Fruit fly (Drosophila melanogaster) whole organism, prepupa: ENCODE measurements around the gene Pura.
A peak's percentile ranks its signal among the peaks of the same experiment; 100 is the strongest.

Experiments
- Blimp-1 ChIP-seq: fragments of 200-800 bp; sonication (Bioruptor generic); optimal IDR thresholded peaks from 3 replicates; lab custom pipeline; 2017; ENCODE audit warnings: missing biosample characterization, missing genetic modification characterization, mild to moderate bottlenecking, moderate library complexity, missing genetic modification reagents
- CG15336 ChIP-seq: fragments of 200-800 bp; sonication (Bioruptor generic); IDR thresholded peaks from 2 replicates; pipeline ENCODE4 v1.3.6; 2022; ENCODE audit warnings: missing biosample characterization, missing genetic modification characterization
- CG31627 ChIP-seq: fragments of 200-800 bp; sonication (Bioruptor generic); optimal IDR thresholded peaks from 3 replicates; lab custom pipeline; 2016; ENCODE audit warnings: missing biosample characterization, missing genetic modification characterization
- CG32006 ChIP-seq: fragments of 200-800 bp; sonication (Bioruptor generic); optimal IDR thresholded peaks from 3 replicates; lab custom pipeline; 2017; ENCODE audit warnings: missing biosample characterization, mild to moderate bottlenecking, missing genetic modification characterization
- CG34406 ChIP-seq: fragments of 200-800 bp; sonication (Bioruptor generic); optimal IDR thresholded peaks from 3 replicates; lab custom pipeline; 2016; ENCODE audit warnings: missing biosample characterization, missing genetic modification characterization
- CG3919 ChIP-seq: fragments of 200-800 bp; sonication (Bioruptor generic); optimal IDR thresholded peaks from 3 replicates; lab custom pipeline; 2016; ENCODE audit warnings: missing biosample characterization, missing genetic modification characterization
- CG4318 ChIP-seq: fragments of 200-800 bp; sonication (Bioruptor generic); optimal IDR thresholded peaks from 3 replicates; lab custom pipeline; 2017; ENCODE audit warnings: missing biosample characterization, mild to moderate bottlenecking, missing genetic modification characterization
- CG6163 ChIP-seq: fragments of 200-800 bp; sonication (Bioruptor generic); IDR thresholded peaks from 3 replicates; pipeline ENCODE4 v1.3.6; 2022; ENCODE audit warnings: missing biosample characterization, missing genetic modification characterization
- CG6276 ChIP-seq: fragments of 200-800 bp; sonication (Bioruptor generic); optimal IDR thresholded peaks from 2 replicates; lab custom pipeline; 2017; ENCODE audit warnings: missing biosample characterization, mild to moderate bottlenecking, missing genetic modification characterization
- CG6808 ChIP-seq: fragments of 200-800 bp; sonication (Bioruptor generic); optimal IDR thresholded peaks from 3 replicates; lab custom pipeline; 2017; ENCODE audit warnings: missing biosample characterization, missing genetic modification characterization, mild to moderate bottlenecking, moderate library complexity, missing genetic modification reagents
- CG6854 ChIP-seq: fragments of 200-800 bp; sonication (Bioruptor generic); optimal IDR thresholded peaks from 2 replicates; lab custom pipeline; 2017; ENCODE audit warnings: missing biosample characterization, mild to moderate bottlenecking, missing genetic modification characterization
- CG7368 ChIP-seq: fragments of 200-800 bp; sonication (Bioruptor generic); optimal IDR thresholded peaks from 3 replicates; lab custom pipeline; 2016; ENCODE audit warnings: missing biosample characterization, missing genetic modification characterization
- CG8319 ChIP-seq: fragments of 200-800 bp; sonication (Bioruptor generic); optimal IDR thresholded peaks from 3 replicates; lab custom pipeline; 2016; ENCODE audit warnings: missing biosample characterization, missing genetic modification characterization
- CG8632 ChIP-seq: fragments of 200-800 bp; sonication (Bioruptor generic); optimal IDR thresholded peaks from 3 replicates; lab custom pipeline; 2016; ENCODE audit warnings: missing biosample characterization, missing genetic modification characterization
- CG9139 ChIP-seq: fragments of 200-800 bp; sonication (Bioruptor generic); optimal IDR thresholded peaks from 3 replicates; lab custom pipeline; 2017; ENCODE audit warnings: missing biosample characterization, mild to moderate bottlenecking, missing genetic modification characterization
- Eip78C ChIP-seq: fragments of 200-800 bp; sonication (Bioruptor generic); peaks from one replicate; lab custom pipeline; 2016; ENCODE audit warnings: missing biosample characterization, missing genetic modification characterization
- Eip93F ChIP-seq: fragments of 200-800 bp; sonication (Bioruptor generic); optimal IDR thresholded peaks from 2 replicates; lab custom pipeline; 2016; ENCODE audit warnings: missing biosample characterization, mild to moderate bottlenecking, missing genetic modification characterization
- Ets96B ChIP-seq: fragments of 200-800 bp; optimal IDR thresholded peaks from 2 replicates; lab custom pipeline; 2019; ENCODE audit warnings: missing biosample characterization, mild to moderate bottlenecking, missing genetic modification characterization, moderate library complexity
- Gug ChIP-seq: fragments of 200-800 bp; sonication (Bioruptor generic); IDR thresholded peaks from 2 replicates; pipeline ENCODE4 v1.3.6; 2022; ENCODE audit warnings: missing biosample characterization, missing genetic modification characterization
- Hr38 ChIP-seq: sonication (Bioruptor generic); optimal IDR thresholded peaks from 2 replicates; lab custom pipeline; 2016; ENCODE audit warnings: missing biosample characterization, missing genetic modification characterization
- Lpt ChIP-seq: fragments of 200-800 bp; sonication (Bioruptor generic); optimal IDR thresholded peaks from 3 replicates; lab custom pipeline; 2016; ENCODE audit warnings: missing biosample characterization, missing genetic modification characterization
- Met ChIP-seq: fragments of 200-800 bp; sonication (Bioruptor generic); optimal IDR thresholded peaks from 3 replicates; lab custom pipeline; 2016; ENCODE audit warnings: missing biosample characterization, missing genetic modification characterization
- OdsH ChIP-seq: fragments of 200-800 bp; sonication (Bioruptor generic); optimal IDR thresholded peaks from 3 replicates; lab custom pipeline; 2016; ENCODE audit warnings: missing biosample characterization, missing genetic modification characterization
- Sox14 ChIP-seq: fragments of 200-800 bp; sonication (Bioruptor generic); optimal IDR thresholded peaks from 3 replicates; lab custom pipeline; 2016; ENCODE audit warnings: missing biosample characterization, missing genetic modification characterization
- achi ChIP-seq: fragments of 200-800 bp; sonication (Bioruptor generic); optimal IDR thresholded peaks from 3 replicates; lab custom pipeline; 2016; ENCODE audit warnings: missing biosample characterization, missing genetic modification characterization
- acj6 ChIP-seq: fragments of 200-800 bp; sonication (Bioruptor generic); optimal IDR thresholded peaks from 3 replicates; lab custom pipeline; 2016; ENCODE audit warnings: missing biosample characterization, missing genetic modification characterization
- cyc ChIP-seq: fragments of 200-800 bp; sonication (Bioruptor generic); optimal IDR thresholded peaks from 3 replicates; lab custom pipeline; 2016; ENCODE audit warnings: missing biosample characterization, missing genetic modification characterization
- dsx ChIP-seq: fragments of 200-800 bp; optimal IDR thresholded peaks from 3 replicates; lab custom pipeline; 2019; ENCODE audit warnings: missing biosample characterization, mild to moderate bottlenecking, missing genetic modification characterization, moderate library complexity; ENCODE audit not compliant: poor library complexity, severe bottlenecking
- eg ChIP-seq: fragments of 200-800 bp; sonication (Bioruptor generic); IDR thresholded peaks from 3 replicates; pipeline ENCODE4 v1.3.6; 2022; ENCODE audit warnings: missing biosample characterization, missing genetic modification characterization
- esn ChIP-seq: fragments of 200-800 bp; sonication (Bioruptor generic); optimal IDR thresholded peaks from 2 replicates; lab custom pipeline; 2016; ENCODE audit warnings: missing biosample characterization, mild to moderate bottlenecking, missing genetic modification characterization, moderate library complexity
- fd59A ChIP-seq: fragments of 200-800 bp; sonication (Bioruptor generic); optimal IDR thresholded peaks from 2 replicates; lab custom pipeline; 2017; ENCODE audit warnings: missing biosample characterization, mild to moderate bottlenecking, missing genetic modification characterization, missing genetic modification reagents
- fd85E ChIP-seq: fragments of 200-800 bp; sonication (Bioruptor generic); optimal IDR thresholded peaks from 3 replicates; lab custom pipeline; 2016; ENCODE audit warnings: missing biosample characterization, missing genetic modification characterization
- lz ChIP-seq: fragments of 200-800 bp; sonication (Bioruptor generic); optimal IDR thresholded peaks from 3 replicates; lab custom pipeline; 2016; ENCODE audit warnings: missing biosample characterization, missing genetic modification characterization
- net ChIP-seq: fragments of 200-800 bp; sonication (Bioruptor generic); optimal IDR thresholded peaks from 3 replicates; lab custom pipeline; 2016; ENCODE audit warnings: missing biosample characterization, missing genetic modification characterization
- pdm3 ChIP-seq: fragments of 200-800 bp; sonication (Bioruptor generic); optimal IDR thresholded peaks from 3 replicates; lab custom pipeline; 2016; ENCODE audit warnings: missing biosample characterization, missing genetic modification characterization
- svp ChIP-seq: fragments of 200-800 bp; sonication (Bioruptor generic); peaks from one replicate; lab custom pipeline; 2016; ENCODE audit warnings: missing biosample characterization, missing genetic modification characterization
- topi ChIP-seq: fragments of 200-800 bp; sonication (Bioruptor generic); optimal IDR thresholded peaks from 3 replicates; lab custom pipeline; 2016; ENCODE audit warnings: missing biosample characterization, missing genetic modification characterization
- vri ChIP-seq: fragments of 200-800 bp; sonication (Bioruptor generic); optimal IDR thresholded peaks from 3 replicates; lab custom pipeline; 2016; ENCODE audit warnings: missing biosample characterization, mild to moderate bottlenecking, missing genetic modification characterization

Pura gene

dm6 chr3L:7641467-7641866 is 48.6 kb downstream of the Pura start, which contains the start of gene CG7506:
TSS of gene CG7506 (minus strand) at chr3L:7641648.
- no peak for TF ChIP-seq Gug (GFP tag; lab: Robert Waterston, UW)
- TF ChIP-seq CG9139, result no peak
- peak; percentile 50 for TF ChIP-seq Eip78C (GFP tag; lab: Kevin White, UChicago)
- TF ChIP-seq esn, result peak; percentile 27
- TF ChIP-seq vri, result peak; percentile 73
- TF ChIP-seq Eip93F, result no peak
- TF ChIP-seq CG6854 (GFP tag; lab: Kevin White, UChicago), result no peak
- no peak for TF ChIP-seq CG7368 (GFP tag; lab: Kevin White, UChicago)
- TF ChIP-seq lz (GFP tag; lab: Kevin White, UChicago), result peak; percentile 8
- no peak for TF ChIP-seq CG8632 (GFP tag; lab: Kevin White, UChicago)
- TF ChIP-seq Sox14, result no peak
- TF ChIP-seq Hr38, result no peak

dm6 chr3L:7643562-7643961 is 50.7 kb downstream of the Pura start:
- TF ChIP-seq CG6808 (GFP tag; lab: Kevin White, UChicago) (no peak), Hr38 (no peak), Blimp-1 (no peak), esn (no peak), CG6163 (GFP tag; lab: Robert Waterston, UW) (no peak), CG9139 (no peak), CG7368 (GFP tag; lab: Kevin White, UChicago) (no peak), fd59A (GFP tag; lab: Kevin White, UChicago) (no peak), topi (GFP tag; lab: Kevin White, UChicago) (no peak), net (no peak), Met (GFP tag; lab: Kevin White, UChicago) (no peak), CG32006 (GFP tag; lab: Kevin White, UChicago) (no peak), Lpt (no peak), acj6 (no peak), Eip93F (no peak), Ets96B (tag; lab: Kevin White, UChicago) (no peak)
- TF ChIP-seq, all 60 proteins: peak for 0

dm6 chr3L:7650248-7650647 is 57.4 kb downstream of the Pura start, which contains the start of gene CG32373:
TSS of gene CG32373 (plus strand) at chr3L:7650548.
- TF ChIP-seq CG15336 (GFP tag; lab: Robert Waterston, UW) (no peak), pdm3 (no peak), Met (GFP tag; lab: Kevin White, UChicago) (no peak), acj6 (no peak), Lpt (no peak), CG3919 (GFP tag; lab: Kevin White, UChicago) (no peak), Sox14 (no peak), achi (GFP tag; lab: Kevin White, UChicago) (no peak), CG31627 (no peak), cyc (no peak), Eip93F (no peak)

dm6 chr3L:7650968-7651367 is 58.1 kb downstream of the Pura start, which contains the start of gene PGRP-SD:
TSS of gene PGRP-SD (plus strand) at chr3L:7651180.
- TF ChIP-seq Ets96B (tag; lab: Kevin White, UChicago), result no peak
- no peak for TF ChIP-seq CG6854 (GFP tag; lab: Kevin White, UChicago)
- peak; percentile 99 for TF ChIP-seq svp
- TF ChIP-seq CG15336 (GFP tag; lab: Robert Waterston, UW), result no peak
- TF ChIP-seq fd85E (GFP tag; lab: Kevin White, UChicago), result no peak
- no peak for TF ChIP-seq CG31627

dm6 chr3L:7654048-7654961 is 61.4 kb downstream of the Pura start, which contains the start of gene CG7492:
TSS of gene CG7492 (minus strand) at chr3L:7654752.
- TF ChIP-seq CG4318 (GFP tag; lab: Kevin White, UChicago), result no peak
- TF ChIP-seq achi (GFP tag; lab: Kevin White, UChicago), result no peak
- TF ChIP-seq Eip93F, result no peak
- no peak for TF ChIP-seq vri
- no peak for TF ChIP-seq OdsH (GFP tag; lab: Kevin White, UChicago)
- TF ChIP-seq dsx (GFP tag; lab: Kevin White, UChicago), result no peak
- no peak for TF ChIP-seq fd59A (GFP tag; lab: Kevin White, UChicago)
- TF ChIP-seq Gug (GFP tag; lab: Robert Waterston, UW), result no peak
- no peak for TF ChIP-seq CG8319 (GFP tag; lab: Kevin White, UChicago)
- TF ChIP-seq eg, result no peak
- no peak for TF ChIP-seq CG32006 (GFP tag; lab: Kevin White, UChicago)
- TF ChIP-seq CG34406 (GFP tag; lab: Kevin White, UChicago), result no peak
- no peak for TF ChIP-seq CG6276 (GFP tag; lab: Kevin White, UChicago)
- TF ChIP-seq, all 60 proteins: peak for 0
